Worm (Caenorhabditis elegans) whole organism, young adult: ENCODE measurements around the gene sad-1.

Experiments used
- B0336.3 ChIP-seq: fragments of 200-800 bp; sonication (Bioruptor generic); IDR thresholded peaks from 2 replicates; pipeline ENCODE4 v1.3.6; 2022; ENCODE audit warnings: missing genetic modification characterization, missing compliant biosample characterization
- F22D6.2 ChIP-seq: sonication (generic microtip); optimal IDR thresholded peaks from 2 replicates; lab custom pipeline; 2016; ENCODE audit warnings: mild to moderate bottlenecking, missing genetic modification characterization, missing compliant biosample characterization
- F33H1.4 ChIP-seq: fragments of 200-800 bp; sonication (Bioruptor generic); IDR thresholded peaks from 2 replicates; pipeline ENCODE4 v1.3.6; 2022; ENCODE audit warnings: missing genetic modification reagents, missing genetic modification characterization, missing compliant biosample characterization
- F37B4.10 ChIP-seq: fragments of 200-800 bp; sonication (Bioruptor generic); IDR thresholded peaks from 2 replicates; pipeline ENCODE4 v1.3.6; 2022; ENCODE audit warnings: missing genetic modification characterization, missing compliant biosample characterization
- F55B11.4 ChIP-seq: sonication (generic microtip); optimal IDR thresholded peaks from 2 replicates; lab custom pipeline; 2016; ENCODE audit warnings: missing compliant biosample characterization, missing genetic modification characterization, borderline replicate concordance; ENCODE audit not compliant: insufficient read depth
- F57C9.4 ChIP-seq: sonication (generic microtip); optimal IDR thresholded peaks from 2 replicates; lab custom pipeline; 2017; ENCODE audit warnings: mild to moderate bottlenecking, missing genetic modification characterization, missing compliant biosample characterization
- K12H6.12 ChIP-seq: fragments of 200-800 bp; sonication (Bioruptor generic); optimal IDR thresholded peaks from 2 replicates; lab custom pipeline; 2018; ENCODE audit warnings: mild to moderate bottlenecking, missing genetic modification characterization, missing compliant biosample characterization
- T26A5.8 ChIP-seq: sonication (generic microtip); optimal IDR thresholded peaks from 2 replicates; lab custom pipeline; 2016; ENCODE audit warnings: missing genetic modification characterization, missing compliant biosample characterization
- Y53F4B.3 ChIP-seq: fragments of 200-800 bp; sonication (Bioruptor generic); IDR thresholded peaks from 2 replicates; pipeline ENCODE4 v1.3.6; 2022; ENCODE audit warnings: missing genetic modification reagents, missing genetic modification characterization, missing compliant biosample characterization
- Y56A3A.18 ChIP-seq: fragments of 200-800 bp; sonication (Bioruptor generic); IDR thresholded peaks from 2 replicates; pipeline ENCODE4 v1.3.6; 2022; ENCODE audit warnings: missing genetic modification reagents, missing genetic modification characterization, missing compliant biosample characterization
- ama-1 ChIP-seq, 3 experiments: fragments of 150-350 bp in 1 of 3; sonication (generic microtip) in 2 of 3; optimal IDR thresholded peaks; 2 replicates each; lab custom pipeline; 2014 to 2018; ENCODE audit warnings: missing biosample characterization in 2 of 3, missing genetic modification characterization in 2 of 3, missing genetic modification reagents in 2 of 3
- athp-1 ChIP-seq: sonication (generic microtip); optimal IDR thresholded peaks from 2 replicates; lab custom pipeline; 2017; ENCODE audit warnings: mild to moderate bottlenecking, missing genetic modification characterization, missing compliant biosample characterization
- attf-6 ChIP-seq: fragments of 200-800 bp; sonication (Bioruptor generic); IDR thresholded peaks from 2 replicates; pipeline ENCODE4 v1.3.6; 2022; ENCODE audit warnings: missing genetic modification reagents, missing genetic modification characterization, missing compliant biosample characterization
- ccch-3 ChIP-seq: fragments of 200-800 bp; sonication (Bioruptor generic); optimal IDR thresholded peaks from 2 replicates; lab custom pipeline; 2018; ENCODE audit warnings: mild to moderate bottlenecking, missing genetic modification characterization, missing compliant biosample characterization
- cebp-1 ChIP-seq, 2 experiments: fragments of 200-800 bp in 1 of 2; sonication (Bioruptor generic) in 1 of 2; sonication (generic microtip) in 1 of 2; IDR thresholded peaks in 1 of 2; optimal IDR thresholded peaks in 1 of 2; 2 replicates each; pipeline versions ENCODE4 v1.3.6 to Lab custom; 2017 to 2022; ENCODE audit warnings: missing compliant biosample characterization in 2 of 2, missing genetic modification characterization in 2 of 2, mild to moderate bottlenecking in 1 of 2, missing genetic modification reagents in 1 of 2, moderate library complexity in 1 of 2
- cebp-2 ChIP-seq: fragments of 200-800 bp; sonication (Bioruptor generic); IDR thresholded peaks from 2 replicates; pipeline ENCODE4 v1.3.6; 2022; ENCODE audit warnings: missing genetic modification characterization, missing compliant biosample characterization
- ceh-100 ChIP-seq: fragments of 200-800 bp; sonication (Bioruptor generic); IDR thresholded peaks from 2 replicates; pipeline ENCODE4 v1.3.6; 2022; ENCODE audit warnings: missing genetic modification reagents, missing genetic modification characterization, missing compliant biosample characterization
- ceh-58 ChIP-seq: fragments of 200-800 bp; sonication (Bioruptor generic); IDR thresholded peaks from 2 replicates; pipeline ENCODE4 v1.3.6; 2022; ENCODE audit warnings: missing genetic modification characterization, missing compliant biosample characterization
- ceh-91 ChIP-seq: fragments of 200-800 bp; sonication (Bioruptor generic); IDR thresholded peaks from 2 replicates; pipeline ENCODE4 v1.3.6; 2022; ENCODE audit warnings: missing genetic modification reagents, missing genetic modification characterization, missing compliant biosample characterization
- dox-1 ChIP-seq: fragments of 200-800 bp; sonication (Bioruptor generic); IDR thresholded peaks from 2 replicates; pipeline ENCODE4 v1.3.6; 2022; ENCODE audit warnings: missing genetic modification reagents, missing genetic modification characterization, missing compliant biosample characterization
- efl-1 ChIP-seq: fragments of 150-350 bp; optimal IDR thresholded peaks from 2 replicates; lab custom pipeline; 2014; ENCODE audit warnings: missing biosample characterization, missing genetic modification reagents, missing genetic modification characterization
- egl-44 ChIP-seq: fragments of 200-800 bp; sonication (Bioruptor generic); IDR thresholded peaks from 2 replicates; pipeline ENCODE4 v1.3.6; 2022; ENCODE audit warnings: missing genetic modification reagents, missing genetic modification characterization, missing compliant biosample characterization
- ekl-4 ChIP-seq: fragments of 200-800 bp; sonication (Bioruptor generic); IDR thresholded peaks from 2 replicates; pipeline ENCODE4 v1.3.6; 2022; ENCODE audit warnings: missing genetic modification reagents, missing genetic modification characterization, missing compliant biosample characterization
- ets-4 ChIP-seq: fragments of 200-800 bp; sonication (Bioruptor generic); optimal IDR thresholded peaks from 2 replicates; lab custom pipeline; 2018; ENCODE audit warnings: mild to moderate bottlenecking, missing genetic modification characterization, missing compliant biosample characterization
- fkh-3 ChIP-seq: sonication (generic microtip); optimal IDR thresholded peaks from 2 replicates; lab custom pipeline; 2016; ENCODE audit warnings: mild to moderate bottlenecking, missing genetic modification characterization, missing compliant biosample characterization
- gei-17 ChIP-seq: fragments of 200-800 bp; sonication (Bioruptor generic); optimal IDR thresholded peaks from 2 replicates; lab custom pipeline; 2018; ENCODE audit warnings: mild to moderate bottlenecking, missing genetic modification characterization, missing compliant biosample characterization
- hmg-20 ChIP-seq: fragments of 200-800 bp; sonication (Bioruptor generic); IDR thresholded peaks from 2 replicates; pipeline ENCODE4 v1.3.6; 2022; ENCODE audit warnings: missing genetic modification reagents, missing genetic modification characterization, missing compliant biosample characterization
- hrde-1 ChIP-seq: sonication (generic microtip); optimal IDR thresholded peaks from 2 replicates; lab custom pipeline; 2016; ENCODE audit warnings: missing genetic modification characterization, mild to moderate bottlenecking, missing compliant biosample characterization, moderate library complexity, missing genotype, missing genetic modification reagents, borderline replicate concordance
- let-607 ChIP-seq, 2 experiments: fragments of 200-800 bp in 1 of 2; sonication (Bioruptor generic) in 1 of 2; sonication (generic microtip) in 1 of 2; optimal IDR thresholded peaks; 2 replicates each; lab custom pipeline; 2016 to 2018; ENCODE audit warnings: mild to moderate bottlenecking in 2 of 2, missing compliant biosample characterization in 2 of 2, missing genetic modification characterization in 2 of 2, moderate library complexity in 2 of 2, missing genotype in 1 of 2
- lin-40 ChIP-seq: sonication (generic microtip); optimal IDR thresholded peaks from 2 replicates; lab custom pipeline; 2016; ENCODE audit warnings: missing genetic modification characterization, mild to moderate bottlenecking, missing compliant biosample characterization, missing genotype, missing genetic modification reagents
- madf-3 ChIP-seq: fragments of 200-800 bp; sonication (Bioruptor generic); IDR thresholded peaks from 2 replicates; pipeline ENCODE4 v1.3.6; 2022; ENCODE audit warnings: missing genetic modification reagents, missing genetic modification characterization, missing compliant biosample characterization
- madf-8 ChIP-seq: fragments of 200-800 bp; sonication (Bioruptor generic); conservative IDR thresholded peaks from 2 replicates; pipeline ENCODE4 v1.3.6; 2022; ENCODE audit warnings: missing genetic modification reagents, missing genetic modification characterization, missing compliant biosample characterization
- mcd-1 ChIP-seq: fragments of 200-800 bp; sonication (Bioruptor generic); IDR thresholded peaks from 2 replicates; pipeline ENCODE4 v1.3.6; 2022; ENCODE audit warnings: missing genetic modification reagents, missing genetic modification characterization, missing compliant biosample characterization
- nfya-2 ChIP-seq: fragments of 200-800 bp; sonication (Bioruptor generic); IDR thresholded peaks from 2 replicates; pipeline ENCODE4 v1.3.6; 2022; ENCODE audit warnings: missing genetic modification reagents, missing genetic modification characterization, missing compliant biosample characterization
- nhr-90 ChIP-seq: sonication (generic microtip); optimal IDR thresholded peaks from 2 replicates; lab custom pipeline; 2016; ENCODE audit warnings: missing genotype, mild to moderate bottlenecking, missing genetic modification characterization, missing compliant biosample characterization
- pbrm-1 ChIP-seq: fragments of 200-800 bp; sonication (Bioruptor generic); IDR thresholded peaks from 2 replicates; pipeline ENCODE4 v1.3.6; 2022; ENCODE audit warnings: missing genetic modification reagents, missing genetic modification characterization, missing compliant biosample characterization
- pha-4 ChIP-seq: fragments of 150-350 bp; sonication (generic microtip); optimal IDR thresholded peaks from 2 replicates; lab custom pipeline; 2014; ENCODE audit warnings: missing biosample characterization, missing genetic modification reagents, missing genetic modification characterization
- rcor-1 ChIP-seq: fragments of 200-800 bp; sonication (Bioruptor generic); IDR thresholded peaks from 2 replicates; pipeline ENCODE4 v1.3.6; 2022; ENCODE audit warnings: missing genetic modification reagents, missing genetic modification characterization, missing compliant biosample characterization
- sdz-38 ChIP-seq: sonication (generic microtip); optimal IDR thresholded peaks from 2 replicates; lab custom pipeline; 2016; ENCODE audit warnings: missing genotype, missing genetic modification characterization, missing compliant biosample characterization
- sea-2 ChIP-seq: fragments of 200-800 bp; sonication (Bioruptor generic); IDR thresholded peaks from 2 replicates; pipeline ENCODE4 v1.3.6; 2022; ENCODE audit warnings: missing genetic modification characterization, missing compliant biosample characterization
- snpc-3.4 ChIP-seq: sonication (generic microtip); optimal IDR thresholded peaks from 2 replicates; lab custom pipeline; 2017; ENCODE audit warnings: missing genetic modification characterization, mild to moderate bottlenecking, missing compliant biosample characterization, antibody characterized with exemption, moderate library complexity, missing genotype, missing genetic modification reagents
- somi-1 ChIP-seq: fragments of 200-800 bp; sonication (Bioruptor generic); optimal IDR thresholded peaks from 2 replicates; lab custom pipeline; 2018; ENCODE audit warnings: mild to moderate bottlenecking, missing genetic modification characterization, missing compliant biosample characterization
- tbp1 ChIP-seq: fragments of 200-800 bp; sonication (Bioruptor generic); optimal IDR thresholded peaks from 2 replicates; lab custom pipeline; 2018; ENCODE audit warnings: mild to moderate bottlenecking, missing genetic modification characterization, missing compliant biosample characterization
- ztf-18 ChIP-seq: sonication (generic microtip); optimal IDR thresholded peaks from 2 replicates; lab custom pipeline; 2016; ENCODE audit warnings: missing genotype, mild to moderate bottlenecking, missing genetic modification characterization, missing compliant biosample characterization
- ztf-3 ChIP-seq: fragments of 200-800 bp; sonication (Bioruptor generic); optimal IDR thresholded peaks from 2 replicates; lab custom pipeline; 2018; ENCODE audit warnings: mild to moderate bottlenecking, missing genetic modification characterization, missing compliant biosample characterization

The sad-1 gene

DNA sequence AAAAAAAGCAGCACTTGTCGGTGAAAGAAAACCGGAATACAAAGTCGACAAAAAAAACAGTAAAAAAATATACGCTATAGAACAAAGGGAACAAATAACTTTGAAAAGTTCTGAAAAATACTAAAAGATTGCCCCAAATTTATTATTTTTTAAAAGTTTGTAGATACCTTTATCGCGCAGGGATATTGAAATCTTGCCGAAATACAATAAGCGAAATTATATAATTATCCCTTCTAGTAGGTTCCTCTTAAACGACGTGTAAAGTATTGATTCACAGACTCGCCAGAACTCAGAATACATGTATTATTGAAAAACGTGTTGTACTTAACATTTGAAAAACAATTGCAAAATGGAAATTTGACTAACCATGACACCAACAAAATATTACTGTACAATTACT lies 13.9 kb upstream of the sad-1 start (continued):
- TF ChIP-seq mcd-1 (GFP tag; lab: Robert Waterston, UW) (peak; percentile 63), ceh-100 (0 out of 2 replicates have a peak, but pooled peaks have one; percentile 11), F55B11.4 (tag; lab: Kevin White, UChicago) (no peak), pha-4 (tag; lab: Kevin White, UChicago) (no peak), K12H6.12 (tag; lab: Kevin White, UChicago) (peak; percentile 52), dox-1 (GFP tag; lab: Robert Waterston, UW) (peak; percentile 70), sea-2 (no peak), rcor-1 (GFP tag; lab: Robert Waterston, UW) (peak; percentile 78), Y53F4B.3 (GFP tag; lab: Robert Waterston, UW) (no peak), ztf-18 (tag; lab: Kevin White, UChicago) (no peak), cebp-2 (GFP tag; lab: Robert Waterston, UW) (0 out of 2 replicates have a peak, but pooled peaks have one; percentile 53), gei-17 (peak; percentile 95), somi-1 (GFP tag; lab: Kevin White, UChicago) (peak; percentile 71), ekl-4 (GFP tag; lab: Robert Waterston, UW) (peak; percentile 42; the same call in 1 of the 2 replicates), Y56A3A.18 (GFP tag; lab: Robert Waterston, UW) (peak; percentile 75; the same call in 1 of the 2 replicates), B0336.3 (GFP tag; lab: Robert Waterston, UW) (peak; percentile 74), ceh-91 (no peak)

DNA sequence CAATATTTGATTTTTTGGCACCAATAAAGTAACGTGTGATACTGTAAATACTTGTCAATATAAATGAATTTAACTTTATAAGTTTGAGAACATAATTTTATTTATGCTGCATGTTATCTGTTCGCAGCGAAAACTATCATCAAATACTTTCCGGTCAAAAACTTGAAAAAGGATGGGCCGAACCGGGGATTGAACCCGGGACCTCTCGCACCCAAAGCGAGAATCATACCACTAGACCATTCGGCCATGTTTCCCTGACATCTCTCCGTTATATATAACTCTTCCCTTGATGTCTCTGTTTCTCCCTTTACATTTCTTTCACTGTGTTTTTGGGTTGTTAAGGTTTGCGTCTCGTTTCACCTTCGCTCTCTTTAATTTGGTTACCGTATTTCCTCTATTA lies 11.3 kb upstream of the sad-1 start:
- TF ChIP-seq attf-6 (GFP tag; lab: Robert Waterston, UW) (no peak), mcd-1 (GFP tag; lab: Robert Waterston, UW) (peak; percentile 59), let-607 (tag; optimal IDR thresholded peaks at IDR 0.05; lab: Kevin White, UChicago) (peak in 1 of 2 experiments; percentile 30), athp-1 (tag; lab: Kevin White, UChicago) (peak; percentile 53), ztf-3 (GFP tag; lab: Kevin White, UChicago) (no peak), efl-1 (GFP tag; lab: Kevin White, UChicago) (no peak), madf-3 (GFP tag; lab: Robert Waterston, UW) (no peak), hmg-20 (GFP tag; lab: Robert Waterston, UW) (peak; percentile 34; the same call in 1 of the 2 replicates), ccch-3 (GFP tag; lab: Kevin White, UChicago) (no peak), nhr-90 (tag; lab: Kevin White, UChicago) (peak; percentile 92), cebp-1 (GFP tag; IDR thresholded peaks at IDR 0.05; lab: Robert Waterston, UW) (no peak), cebp-1 (tag; optimal IDR thresholded peaks at IDR 0.05; lab: Kevin White, UChicago) (no peak), egl-44 (GFP tag; lab: Robert Waterston, UW) (peak; percentile 78; the same call in 1 of the 2 replicates), K12H6.12 (tag; lab: Kevin White, UChicago) (peak; percentile 27), ets-4 (GFP tag; lab: Kevin White, UChicago) (no peak), ama-1 (optimal IDR thresholded peaks at IDR 0.05; lab: Kevin White, UChicago) (no peak), ama-1 (GFP tag; optimal IDR thresholded peaks at IDR 0.05; lab: Kevin White, UChicago) (peak; percentile 53 to 59), T26A5.8 (tag; lab: Kevin White, UChicago) (no peak), ceh-91 (no peak), fkh-3 (tag; lab: Kevin White, UChicago) (peak; percentile 74), pbrm-1 (peak; percentile 88), tbp1 (GFP tag; lab: Kevin White, UChicago) (peak; percentile 93), lin-40 (peak; percentile 80), ceh-58 (no peak), madf-8 (no peak), F57C9.4 (tag; lab: Kevin White, UChicago) (no peak), somi-1 (GFP tag; lab: Kevin White, UChicago) (peak; percentile 62), pha-4 (tag; lab: Kevin White, UChicago) (no peak), F37B4.10 (GFP tag; lab: Robert Waterston, UW) (no peak), snpc-3.4 (tag; lab: Kevin White, UChicago) (peak; percentile 73), hrde-1 (tag; lab: Kevin White, UChicago) (peak; percentile 49), nfya-2 (GFP tag; lab: Robert Waterston, UW) (no peak), sea-2 (no peak), Y56A3A.18 (GFP tag; lab: Robert Waterston, UW) (peak; percentile 95), sdz-38 (tag; lab: Kevin White, UChicago) (no peak), F33H1.4 (no peak), F22D6.2 (tag; lab: Kevin White, UChicago) (peak; percentile 4), B0336.3 (GFP tag; lab: Robert Waterston, UW) (peak; percentile 16; the same call in 1 of the 2 replicates)
